Fruit fly (Drosophila melanogaster) whole organism, embryonic: ENCODE results near the gene CDase.

Experiments used
- Antp ChIP-seq: fragments of 200-800 bp; sonication (Bioruptor generic); optimal IDR thresholded peaks from 3 replicates; lab custom pipeline; 2016; ENCODE audit warnings: missing biosample characterization, missing genetic modification characterization
- Blimp-1 ChIP-seq: fragments of 200-800 bp; sonication (Bioruptor generic); optimal IDR thresholded peaks from 3 replicates; lab custom pipeline; 2018; ENCODE audit warnings: missing biosample characterization, missing genetic modification characterization, mild to moderate bottlenecking, moderate library complexity, missing genetic modification reagents
- Bteb2 ChIP-seq: fragments of 200-800 bp; sonication (Bioruptor generic); optimal IDR thresholded peaks from 2 replicates; lab custom pipeline; 2016; ENCODE audit warnings: missing biosample characterization, missing genetic modification characterization
- CG1024 ChIP-seq: fragments of 200-800 bp; sonication (Bioruptor generic); IDR thresholded peaks from 2 replicates; pipeline ENCODE4 v1.3.6; 2022; ENCODE audit warnings: missing biosample characterization, missing genetic modification characterization
- CG10366 ChIP-seq: fragments of 200-800 bp; sonication (Bioruptor generic); IDR thresholded peaks from 2 replicates; pipeline ENCODE4 v1.3.6; 2022; ENCODE audit warnings: missing biosample characterization, missing genetic modification characterization
- CG11093 ChIP-seq: fragments of 200-800 bp; sonication (Bioruptor generic); IDR thresholded peaks from 3 replicates; pipeline ENCODE4 v1.3.6; 2022; ENCODE audit warnings: missing biosample characterization, missing genetic modification characterization
- CG11560 ChIP-seq: fragments of 200-800 bp; sonication (Bioruptor generic); IDR thresholded peaks from 3 replicates; pipeline ENCODE4 v1.3.6; 2022; ENCODE audit warnings: missing biosample characterization, missing genetic modification characterization
- CG11695 ChIP-seq: fragments of 200-800 bp; sonication (Bioruptor generic); IDR thresholded peaks from 3 replicates; pipeline ENCODE4 v1.3.6; 2022; ENCODE audit warnings: missing biosample characterization, missing genetic modification characterization
- CG12104 ChIP-seq: fragments of 200-800 bp; sonication (Bioruptor generic); optimal IDR thresholded peaks from 3 replicates; lab custom pipeline; 2016; ENCODE audit warnings: missing biosample characterization, missing genetic modification characterization
- CG12236 ChIP-seq: fragments of 200-800 bp; sonication (Bioruptor generic); optimal IDR thresholded peaks from 2 replicates; lab custom pipeline; 2016; ENCODE audit warnings: missing biosample characterization, missing genetic modification characterization
- CG12769 ChIP-seq: fragments of 200-800 bp; sonication (Bioruptor generic); optimal IDR thresholded peaks from 2 replicates; lab custom pipeline; 2019; ENCODE audit warnings: missing biosample characterization, mild to moderate bottlenecking, missing genetic modification characterization, moderate library complexity
- CG12942 ChIP-seq: fragments of 200-800 bp; sonication (Bioruptor generic); optimal IDR thresholded peaks from 3 replicates; lab custom pipeline; 2016; ENCODE audit warnings: missing biosample characterization, missing genetic modification characterization
- CG16863 ChIP-seq: fragments of 200-800 bp; sonication (Bioruptor generic); optimal IDR thresholded peaks from 3 replicates; lab custom pipeline; 2016; ENCODE audit warnings: missing biosample characterization, missing genetic modification characterization
- CG17328 ChIP-seq: fragments of 200-800 bp; sonication (Bioruptor generic); IDR thresholded peaks from 2 replicates; pipeline ENCODE4 v1.3.6; 2022; ENCODE audit warnings: missing biosample characterization, missing genetic modification characterization
- CG2120 ChIP-seq: fragments of 200-800 bp; sonication (Bioruptor generic); optimal IDR thresholded peaks from 3 replicates; lab custom pipeline; 2016; ENCODE audit warnings: missing biosample characterization, missing genetic modification characterization
- CG2712 ChIP-seq: fragments of 200-800 bp; optimal IDR thresholded peaks from 3 replicates; lab custom pipeline; 2019; ENCODE audit warnings: missing biosample characterization, mild to moderate bottlenecking, missing genetic modification characterization, moderate library complexity
- CG31224 ChIP-seq: fragments of 200-800 bp; sonication (Bioruptor generic); IDR thresholded peaks from 2 replicates; pipeline ENCODE4 v1.3.6; 2022; ENCODE audit warnings: missing biosample characterization, missing genetic modification characterization
- CG4730 ChIP-seq: fragments of 200-800 bp; sonication (Bioruptor generic); IDR thresholded peaks from 2 replicates; pipeline ENCODE4 v1.3.6; 2022; ENCODE audit warnings: missing biosample characterization, missing genetic modification characterization
- CG7839 ChIP-seq: fragments of 200-800 bp; sonication (Bioruptor generic); optimal IDR thresholded peaks from 3 replicates; lab custom pipeline; 2018; ENCODE audit warnings: missing biosample characterization, mild to moderate bottlenecking, missing genetic modification characterization, moderate library complexity
- CG9609 ChIP-seq: fragments of 200-800 bp; sonication (Bioruptor generic); optimal IDR thresholded peaks from 3 replicates; lab custom pipeline; 2016; ENCODE audit warnings: missing biosample characterization, missing genetic modification characterization
- CG9727 ChIP-seq: fragments of 200-800 bp; sonication (Bioruptor generic); optimal IDR thresholded peaks from 3 replicates; lab custom pipeline; 2017; ENCODE audit warnings: missing biosample characterization, mild to moderate bottlenecking, missing genetic modification characterization
- Chrac-16 ChIP-seq: fragments of 200-800 bp; sonication (Bioruptor generic); optimal IDR thresholded peaks from 3 replicates; lab custom pipeline; 2016; ENCODE audit warnings: missing biosample characterization, missing genetic modification characterization
- D19A ChIP-seq: fragments of 200-800 bp; optimal IDR thresholded peaks from 3 replicates; lab custom pipeline; 2019; ENCODE audit warnings: missing biosample characterization, mild to moderate bottlenecking, missing genetic modification characterization, moderate library complexity
- Dad ChIP-seq: fragments of 200-800 bp; sonication (Bioruptor generic); optimal IDR thresholded peaks from 3 replicates; lab custom pipeline; 2016; ENCODE audit warnings: missing biosample characterization, missing genetic modification characterization
- Dip3 ChIP-seq: fragments of 200-800 bp; sonication (Bioruptor generic); optimal IDR thresholded peaks from 3 replicates; lab custom pipeline; 2016; ENCODE audit warnings: missing biosample characterization, missing genetic modification characterization
- E2f1 ChIP-seq: fragments of 200-800 bp; sonication (Bioruptor generic); IDR thresholded peaks from 2 replicates; pipeline ENCODE4 v1.3.6; 2022; ENCODE audit warnings: missing biosample characterization, missing genetic modification characterization
- Ets65A ChIP-seq: fragments of 200-800 bp; sonication (Bioruptor generic); peaks from one replicate; lab custom pipeline; 2016; ENCODE audit warnings: missing biosample characterization, missing genetic modification characterization
- Fer1 ChIP-seq: fragments of 200-800 bp; sonication (Bioruptor generic); optimal IDR thresholded peaks from 2 replicates; lab custom pipeline; 2017; ENCODE audit warnings: missing biosample characterization, mild to moderate bottlenecking, missing genetic modification characterization
- Hmr ChIP-seq: fragments of 200-800 bp; sonication (Bioruptor generic); optimal IDR thresholded peaks from 3 replicates; lab custom pipeline; 2017; ENCODE audit warnings: mild to moderate bottlenecking, missing biosample characterization, missing genetic modification reagents, missing genetic modification characterization
- Hsf ChIP-seq: fragments of 200-800 bp; sonication (Bioruptor generic); optimal IDR thresholded peaks from 3 replicates; lab custom pipeline; 2016; ENCODE audit warnings: missing biosample characterization, missing genetic modification characterization
- NFAT ChIP-seq: fragments of 200-800 bp; sonication (Bioruptor generic); IDR thresholded peaks from 2 replicates; pipeline ENCODE4 v1.3.6; 2022; ENCODE audit warnings: missing biosample characterization, missing genetic modification characterization
- Neu2 ChIP-seq: fragments of 200-800 bp; sonication (Bioruptor generic); optimal IDR thresholded peaks from 3 replicates; lab custom pipeline; 2016; ENCODE audit warnings: missing biosample characterization, missing genetic modification characterization, borderline replicate concordance
- Pdp1 ChIP-seq, 2 experiments: fragments of 200-800 bp; sonication (Bioruptor generic); optimal IDR thresholded peaks; 3 replicates each; lab custom pipeline; 2016; ENCODE audit warnings: missing biosample characterization in 2 of 2, missing genetic modification characterization in 2 of 2, mild to moderate bottlenecking in 1 of 2, moderate library complexity in 1 of 2
- Rfx ChIP-seq: fragments of 200-800 bp; sonication (Bioruptor generic); IDR thresholded peaks from 2 replicates; pipeline ENCODE4 v1.3.6; 2022; ENCODE audit warnings: missing biosample characterization, missing genetic modification characterization
- Six4 ChIP-seq: fragments of 200-800 bp; sonication (Bioruptor generic); optimal IDR thresholded peaks from 2 replicates; lab custom pipeline; 2016; ENCODE audit warnings: missing biosample characterization, missing genetic modification characterization
- az2 ChIP-seq: fragments of 200-800 bp; sonication (Bioruptor generic); optimal IDR thresholded peaks from 3 replicates; lab custom pipeline; 2016; ENCODE audit warnings: missing biosample characterization, missing genetic modification characterization
- bcd ChIP-seq: fragments of 200-800 bp; sonication (Bioruptor generic); optimal IDR thresholded peaks from 2 replicates; lab custom pipeline; 2017; ENCODE audit warnings: missing biosample characterization, mild to moderate bottlenecking, missing genetic modification characterization
- bsh ChIP-seq, 2 experiments: fragments of 200-800 bp; sonication (Bioruptor generic); optimal IDR thresholded peaks; 2 replicates each; lab custom pipeline; 2017 to 2018; ENCODE audit warnings: mild to moderate bottlenecking in 2 of 2, missing biosample characterization in 2 of 2, missing genetic modification characterization in 2 of 2, moderate library complexity in 1 of 2
- chn ChIP-seq: fragments of 200-800 bp; sonication (Bioruptor generic); optimal IDR thresholded peaks from 2 replicates; lab custom pipeline; 2016; ENCODE audit warnings: missing biosample characterization, missing genetic modification characterization
- dmrt11E ChIP-seq: fragments of 200-800 bp; sonication (Bioruptor generic); optimal IDR thresholded peaks from 3 replicates; lab custom pipeline; 2018; ENCODE audit warnings: missing biosample characterization, mild to moderate bottlenecking, missing genetic modification characterization, moderate library complexity
- fru ChIP-seq: fragments of >200 bp; optimal IDR thresholded peaks from 2 replicates; lab custom pipeline; 2017
- ind ChIP-seq: fragments of 200-800 bp; sonication (Bioruptor generic); optimal IDR thresholded peaks from 3 replicates; lab custom pipeline; 2016; ENCODE audit warnings: missing biosample characterization, missing genetic modification characterization
- jumu ChIP-seq: fragments of 200-800 bp; sonication (Bioruptor generic); optimal IDR thresholded peaks from 3 replicates; lab custom pipeline; 2016; ENCODE audit warnings: missing biosample characterization, missing genetic modification characterization
- lab ChIP-seq: fragments of 200-800 bp; sonication (Bioruptor generic); optimal IDR thresholded peaks from 3 replicates; lab custom pipeline; 2017; ENCODE audit warnings: missing biosample characterization, missing genetic modification characterization, mild to moderate bottlenecking, moderate library complexity, missing genetic modification reagents
- pnt ChIP-seq: fragments of 200-800 bp; sonication (Bioruptor generic); optimal IDR thresholded peaks from 3 replicates; lab custom pipeline; 2016; ENCODE audit warnings: missing biosample characterization, missing genetic modification characterization
- sens ChIP-seq: fragments of 200-800 bp; sonication (Bioruptor generic); peaks from one replicate; lab custom pipeline; 2016; ENCODE audit warnings: missing biosample characterization, missing genetic modification characterization
- slbo ChIP-seq: fragments of 200-800 bp; sonication (Bioruptor generic); IDR thresholded peaks from 2 replicates; pipeline ENCODE4 v1.3.6; 2022; ENCODE audit warnings: missing biosample characterization, missing genetic modification characterization
- ssp ChIP-seq: fragments of 200-800 bp; sonication (Bioruptor generic); IDR thresholded peaks from 2 replicates; pipeline ENCODE4 v1.3.6; 2022; ENCODE audit warnings: missing biosample characterization, missing genetic modification characterization
- ttk ChIP-seq: fragments of 200-800 bp; sonication (Bioruptor generic); IDR thresholded peaks from 2 replicates; pipeline ENCODE4 v2.1.2; 2022; ENCODE audit warnings: missing biosample characterization, missing genetic modification characterization
- zfh1 ChIP-seq: fragments of 200-800 bp; sonication (Bioruptor generic); IDR thresholded peaks from 3 replicates; pipeline ENCODE4 v1.3.6; 2022; ENCODE audit warnings: missing biosample characterization, missing genetic modification characterization
- zfh2 ChIP-seq: fragments of 200-800 bp; sonication (Bioruptor generic); optimal IDR thresholded peaks from 2 replicates; lab custom pipeline; 2016; ENCODE audit warnings: missing biosample characterization, missing genetic modification characterization

CDase gene

dm6 chr3R:30501174-30501573 lies 41.9 kb downstream of the CDase start (continued):
- TF ChIP-seq E2f1 (0 out of 2 replicates have a peak, but pooled peaks have one; percentile 16), CG4730 (no peak), Antp (peak; percentile 40), jumu (GFP tag; lab: Kevin White, UChicago) (peak; percentile 11), Blimp-1 (GFP tag; lab: Kevin White, UChicago) (peak; percentile 49), fru (lab: Kevin White, UChicago) (no peak), CG1024 (0 out of 2 replicates have a peak, but pooled peaks have one; percentile 9), zfh2 (GFP tag; lab: Kevin White, UChicago) (peak; percentile 21), ind (GFP tag; lab: Kevin White, UChicago) (peak; percentile 3), Fer1 (no peak), CG9609 (GFP tag; lab: Kevin White, UChicago) (peak; percentile 15), Neu2 (peak; percentile 12), NFAT (GFP tag; lab: Robert Waterston, UW) (0 out of 2 replicates have a peak, but pooled peaks have one; percentile 4), pnt (GFP tag; lab: Kevin White, UChicago) (peak; percentile 64), Chrac-16 (GFP tag; lab: Kevin White, UChicago) (peak; percentile 15), CG12769 (tag; lab: Kevin White, UChicago) (peak; percentile 11), CG11093 (GFP tag; lab: Robert Waterston, UW) (0 out of 3 replicates have a peak, but pooled peaks have one; percentile 20), az2 (GFP tag; lab: Kevin White, UChicago) (peak; percentile 37), Rfx (GFP tag; lab: Robert Waterston, UW) (peak; percentile 45), CG2712 (tag; lab: Kevin White, UChicago) (no peak), bsh (GFP tag; optimal IDR thresholded peaks at IDR 0.05; lab: Kevin White, UChicago) (peak in 1 of 2 experiments; percentile 49), dmrt11E (tag; lab: Kevin White, UChicago) (peak; percentile 48), Bteb2 (GFP tag; lab: Kevin White, UChicago) (peak; percentile 10), CG12236 (peak; percentile 16), CG11560 (no peak), Dad (GFP tag; lab: Kevin White, UChicago) (peak; percentile 4), sens (peak; percentile 88), lab (GFP tag; lab: Kevin White, UChicago) (no peak), Hmr (peak; percentile 8), bcd (GFP tag; lab: Kevin White, UChicago) (peak; percentile 14), Dip3 (GFP tag; lab: Kevin White, UChicago) (peak; percentile 7), Pdp1 (GFP tag; optimal IDR thresholded peaks at IDR 0.05; lab: Kevin White, UChicago) (peak in 1 of 2 experiments; percentile 31), CG11695 (GFP tag; lab: Robert Waterston, UW) (0 out of 3 replicates have a peak, but pooled peaks have one; percentile 49), Hsf (GFP tag; lab: Kevin White, UChicago) (peak; percentile 47), zfh1 (GFP tag; lab: Robert Waterston, UW) (peak; percentile 71), Six4 (no peak), D19A (tag; lab: Kevin White, UChicago) (no peak), CG16863 (GFP tag; lab: Kevin White, UChicago) (peak; percentile 16), CG31224 (0 out of 2 replicates have a peak, but pooled peaks have one; percentile 24), CG9727 (peak; percentile 45), ssp (0 out of 2 replicates have a peak, but pooled peaks have one; percentile 26), Ets65A (peak; percentile 93), chn (GFP tag; lab: Kevin White, UChicago) (peak; percentile 18), ttk (GFP tag; lab: Robert Waterston, UW) (peak; percentile 32; the same call in 1 of the 2 replicates), CG12942 (GFP tag; lab: Kevin White, UChicago) (no peak), CG10366 (GFP tag; lab: Robert Waterston, UW) (peak; percentile 46), slbo (GFP tag; lab: Robert Waterston, UW) (peak; percentile 44; the same call in 1 of the 2 replicates), CG12104 (GFP tag; lab: Kevin White, UChicago) (no peak), CG2120 (GFP tag; lab: Kevin White, UChicago) (peak; percentile 49), CG7839 (tag; lab: Kevin White, UChicago) (no peak), CG17328 (GFP tag; lab: Robert Waterston, UW) (peak; percentile 58)
